Worm (Caenorhabditis elegans) whole organism, L4 larva: ENCODE data around the gene F36G9.15.

Source experiments
- F37D6.2 ChIP-seq: sonication (generic microtip); optimal IDR thresholded peaks from 2 replicates; lab custom pipeline; 2016; ENCODE audit warnings: mild to moderate bottlenecking, missing genetic modification characterization, missing compliant biosample characterization
- F44E2.7 ChIP-seq: fragments of 200-800 bp; sonication (Bioruptor generic); IDR thresholded peaks from 2 replicates; pipeline ENCODE4 v2.1.2; 2022; ENCODE audit warnings: missing genetic modification characterization, missing compliant biosample characterization
- T26A8.4 ChIP-seq: fragments of 200-800 bp; sonication (Bioruptor generic); IDR thresholded peaks from 2 replicates; pipeline ENCODE4 v1.3.6; 2022; ENCODE audit warnings: missing genetic modification characterization, missing compliant biosample characterization
- ZK546.5 ChIP-seq, 2 experiments: sonication (generic microtip); optimal IDR thresholded peaks; 2 replicates each; lab custom pipeline; 2017; ENCODE audit warnings: missing biosample characterization in 2 of 2, missing genetic modification characterization in 2 of 2
- aha-1 ChIP-seq: fragments of 150-350 bp; peaks from one replicate; lab custom pipeline; 2014; ENCODE audit warnings: missing biosample characterization, missing genetic modification characterization
- aly-2 ChIP-seq: sonication (generic microtip); optimal IDR thresholded peaks from 2 replicates; lab custom pipeline; 2018; ENCODE audit warnings: missing biosample characterization, missing genetic modification characterization
- ama-1 ChIP-seq: fragments of 150-350 bp; optimal IDR thresholded peaks from 2 replicates; lab custom pipeline; 2014; ENCODE audit warnings: inconsistent platforms, mixed read lengths
- ceh-20 ChIP-seq: fragments of 200-800 bp; sonication (Bioruptor generic); IDR thresholded peaks from 2 replicates; pipeline ENCODE4 v1.3.6; 2022; ENCODE audit warnings: missing genetic modification reagents, missing genetic modification characterization, missing compliant biosample characterization
- ceh-44 ChIP-seq: fragments of 200-800 bp; sonication (Bioruptor generic); IDR thresholded peaks from 2 replicates; pipeline ENCODE4 v1.3.6; 2022; ENCODE audit warnings: missing genetic modification reagents, missing genetic modification characterization, missing compliant biosample characterization
- ceh-62 ChIP-seq: sonication (generic microtip); optimal IDR thresholded peaks from 2 replicates; lab custom pipeline; 2017; ENCODE audit warnings: missing biosample characterization, missing genetic modification characterization
- daf-12 ChIP-seq: fragments of 150-350 bp; optimal IDR thresholded peaks from 2 replicates; lab custom pipeline; 2014; ENCODE audit warnings: missing biosample characterization, missing genetic modification reagents, missing genetic modification characterization
- daf-8 ChIP-seq: fragments of 200-800 bp; sonication (Bioruptor generic); IDR thresholded peaks from 2 replicates; pipeline ENCODE4 v1.3.6; 2022; ENCODE audit warnings: missing genetic modification characterization, missing compliant biosample characterization
- dmd-6 ChIP-seq: fragments of 200-800 bp; sonication (Bioruptor generic); IDR thresholded peaks from 2 replicates; pipeline ENCODE4 v1.3.6; 2022; ENCODE audit warnings: missing genetic modification reagents, missing genetic modification characterization, missing compliant biosample characterization
- dmd-8 ChIP-seq: fragments of 200-800 bp; sonication (Bioruptor generic); IDR thresholded peaks from 2 replicates; pipeline ENCODE4 v1.3.6; 2022; ENCODE audit warnings: missing genetic modification characterization, missing compliant biosample characterization
- fos-1 ChIP-seq: fragments of 150-350 bp; optimal IDR thresholded peaks from 2 replicates; lab custom pipeline; 2014; ENCODE audit warnings: missing biosample characterization, missing genetic modification characterization
- gei-8 ChIP-seq: fragments of 200-800 bp; sonication (Bioruptor generic); optimal IDR thresholded peaks from 2 replicates; lab custom pipeline; 2018; ENCODE audit warnings: mild to moderate bottlenecking, missing genetic modification characterization, missing compliant biosample characterization
- hif-1 ChIP-seq, 2 experiments: sonication (generic microtip); optimal IDR thresholded peaks; 2 replicates each; lab custom pipeline; 2016 to 2017; ENCODE audit warnings: missing compliant biosample characterization in 2 of 2, missing genetic modification characterization in 2 of 2, missing genetic modification reagents in 2 of 2, missing genotype in 2 of 2, mild to moderate bottlenecking in 1 of 2
- jun-1 ChIP-seq: fragments of 150-350 bp; optimal IDR thresholded peaks from 2 replicates; lab custom pipeline; 2014; ENCODE audit warnings: missing biosample characterization, missing genetic modification reagents, missing genetic modification characterization
- lin-15B ChIP-seq: fragments of 150-350 bp; sonication (generic microtip); optimal IDR thresholded peaks from 3 replicates; lab custom pipeline; 2014; ENCODE audit warnings: missing biosample characterization, missing genetic modification characterization
- lin-39 ChIP-seq: fragments of 150-350 bp; optimal IDR thresholded peaks from 2 replicates; lab custom pipeline; 2014; ENCODE audit warnings: missing biosample characterization, missing genetic modification reagents, missing genetic modification characterization
- lsy-2 ChIP-seq, 2 experiments: fragments of 150-350 bp in 1 of 2; sonication (generic microtip) in 1 of 2; optimal IDR thresholded peaks; 2 replicates each; lab custom pipeline; 2014 to 2017; ENCODE audit warnings: missing biosample characterization in 2 of 2, missing genetic modification characterization in 2 of 2
- nhr-102 ChIP-seq: sonication (generic microtip); optimal IDR thresholded peaks from 2 replicates; lab custom pipeline; 2016; ENCODE audit warnings: mild to moderate bottlenecking, missing genetic modification characterization, moderate library complexity, missing compliant biosample characterization
- nhr-25 ChIP-seq: sonication (generic microtip); optimal IDR thresholded peaks from 2 replicates; lab custom pipeline; 2017; ENCODE audit warnings: missing genetic modification characterization, mild to moderate bottlenecking, missing compliant biosample characterization, antibody characterized with exemption, moderate library complexity, borderline replicate concordance; ENCODE audit not compliant: insufficient read depth
- nhr-42 ChIP-seq: fragments of 200-800 bp; sonication (Bioruptor generic); IDR thresholded peaks from 2 replicates; pipeline ENCODE4 v1.3.6; 2022; ENCODE audit warnings: missing genetic modification characterization, missing compliant biosample characterization
- nhr-48 ChIP-seq: sonication (generic microtip); optimal IDR thresholded peaks from 2 replicates; lab custom pipeline; 2016; ENCODE audit warnings: mild to moderate bottlenecking, missing genetic modification characterization, missing compliant biosample characterization
- nhr-76 ChIP-seq: fragments of 150-350 bp; optimal IDR thresholded peaks from 2 replicates; lab custom pipeline; 2014; ENCODE audit warnings: missing biosample characterization, missing genetic modification characterization
- php-3 ChIP-seq: fragments of 200-800 bp; sonication (Bioruptor generic); IDR thresholded peaks from 2 replicates; pipeline ENCODE4 v1.3.6; 2022; ENCODE audit warnings: missing genetic modification reagents, missing genetic modification characterization, missing compliant biosample characterization
- rbr-2 ChIP-seq: sonication (generic microtip); optimal IDR thresholded peaks from 2 replicates; lab custom pipeline; 2016; ENCODE audit warnings: missing genotype, missing genetic modification characterization, missing compliant biosample characterization
- snpc-1.2 ChIP-seq: fragments of 200-800 bp; sonication (Bioruptor generic); IDR thresholded peaks from 2 replicates; pipeline ENCODE4 v1.3.6; 2022; ENCODE audit warnings: missing genetic modification reagents, missing genetic modification characterization, missing compliant biosample characterization
- spr-1 ChIP-seq: sonication (generic microtip); optimal IDR thresholded peaks from 2 replicates; lab custom pipeline; 2016; ENCODE audit warnings: mild to moderate bottlenecking, missing genetic modification characterization, missing compliant biosample characterization
- tag-97 ChIP-seq: fragments of 200-800 bp; sonication (Bioruptor generic); IDR thresholded peaks from 2 replicates; pipeline ENCODE4 v1.3.6; 2022; ENCODE audit warnings: missing genetic modification characterization, missing compliant biosample characterization
- unc-130 ChIP-seq: sonication (generic microtip); optimal IDR thresholded peaks from 2 replicates; lab custom pipeline; 2016; ENCODE audit warnings: missing genetic modification reagents, missing genetic modification characterization, missing compliant biosample characterization
- unc-62 ChIP-seq, 3 experiments: fragments of 150-350 bp in 1 of 3; sonication (generic microtip); optimal IDR thresholded peaks in 2 of 3; peaks in 1 of 3; 1 replicate in 1 of 3; 2 replicates in 2 of 3; lab custom pipeline; 2014 to 2017; ENCODE audit warnings: missing biosample characterization in 3 of 3, missing genetic modification characterization in 3 of 3, missing genetic modification reagents in 3 of 3, missing genotype in 1 of 3
- zag-1 ChIP-seq: fragments of 150-350 bp; optimal IDR thresholded peaks from 2 replicates; lab custom pipeline; 2014; ENCODE audit warnings: missing biosample characterization, missing genetic modification characterization
- zfp-2 ChIP-seq: sonication (generic microtip); optimal IDR thresholded peaks from 2 replicates; lab custom pipeline; 2016; ENCODE audit warnings: mild to moderate bottlenecking, missing genetic modification characterization, missing compliant biosample characterization
- ztf-11 ChIP-seq: fragments of 150-350 bp; optimal IDR thresholded peaks from 2 replicates; lab custom pipeline; 2014; ENCODE audit warnings: missing biosample characterization, missing genetic modification characterization

Gene F36G9.15

DNA sequence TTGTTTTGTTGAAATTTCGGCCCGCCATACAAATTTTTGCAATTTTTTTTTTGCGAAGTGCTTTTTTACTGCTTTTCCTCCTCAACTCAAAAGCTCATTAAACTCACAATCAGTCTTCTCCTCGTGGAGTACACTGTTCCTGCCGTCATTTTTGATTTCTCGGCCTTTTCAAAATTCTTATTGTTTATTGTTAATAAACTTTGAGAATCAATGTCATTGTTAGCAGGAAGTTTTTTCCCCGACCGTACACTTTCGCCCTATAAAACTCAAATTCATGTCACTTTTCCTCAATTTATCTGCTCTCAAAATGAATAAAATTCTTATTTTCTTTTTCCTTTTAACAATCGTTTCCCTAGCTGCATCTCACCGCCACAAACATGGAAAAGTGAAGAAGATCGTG lies 12.1 kb downstream of the F36G9.15 start, which contains the start of gene clec-232 (continued):
- no peak for TF ChIP-seq hif-1 (tag; optimal IDR thresholded peaks at IDR 0.05; lab: Kevin White, UChicago)
- no peak for TF ChIP-seq ZK546.5 (tag; optimal IDR thresholded peaks at IDR 0.05; lab: Kevin White, UChicago)

DNA sequence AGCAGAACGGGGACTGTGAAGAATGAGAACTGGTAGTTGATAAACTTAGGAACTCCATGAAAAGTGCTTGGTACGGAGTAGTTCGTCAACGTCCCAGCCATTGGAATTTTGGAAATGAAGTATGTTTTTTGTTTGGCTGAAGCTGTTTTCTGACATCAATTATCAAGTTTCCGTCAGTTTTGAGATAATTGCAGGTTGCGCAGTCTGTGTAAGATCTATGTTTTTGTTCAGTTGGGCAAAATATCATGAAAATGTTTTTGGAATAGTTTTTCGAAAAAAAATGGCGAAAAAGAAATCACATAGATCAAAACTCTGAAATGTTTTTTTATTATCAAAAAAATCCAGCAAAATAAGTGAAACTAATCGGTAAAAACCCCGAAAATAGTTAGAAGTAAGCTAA lies 13.1 kb downstream of the F36G9.15 start, which contains the start of gene sru-22:
sru-22 (minus strand) TSS at position 101 of the 400 bp plus-strand sequence.
- no peak for TF ChIP-seq aly-2
- peak; percentile 4 for TF ChIP-seq aha-1

DNA sequence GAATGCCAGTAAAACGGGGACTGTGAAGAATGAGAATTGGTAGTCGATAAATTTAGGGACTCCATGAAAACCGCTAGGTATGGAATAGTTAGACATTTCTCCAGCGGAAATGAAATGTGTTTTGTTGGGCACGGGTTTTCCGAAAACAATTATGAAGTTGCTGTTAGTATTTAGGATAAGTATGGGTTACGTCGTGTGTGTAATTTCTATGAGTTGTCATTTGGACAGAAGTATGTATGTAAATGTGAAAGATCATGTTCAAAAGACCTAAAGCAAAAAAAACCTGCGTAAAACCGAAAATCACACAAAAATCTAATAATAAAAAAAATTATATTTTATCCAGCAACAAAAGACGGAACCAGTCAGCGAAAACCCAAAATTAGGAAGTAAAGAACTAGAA lies 15.5 kb downstream of the F36G9.15 start, which contains the start of gene sru-23:
sru-23 (minus strand) TSS at position 101 of the 400 bp plus-strand sequence.
- TF ChIP-seq daf-8 (GFP tag; lab: Robert Waterston, UW): no peak
- no peak for TF ChIP-seq fos-1 (tag; lab: Kevin White, UChicago)
- TF ChIP-seq tag-97 (GFP tag; lab: Robert Waterston, UW): no peak
- TF ChIP-seq lsy-2 (tag; optimal IDR thresholded peaks at IDR 0.05; lab: Kevin White, UChicago): no peak
- no peak for TF ChIP-seq hif-1 (tag; optimal IDR thresholded peaks at IDR 0.05; lab: Kevin White, UChicago)
- no peak for TF ChIP-seq daf-12
- TF ChIP-seq ceh-20: no peak
- TF ChIP-seq dmd-8: no peak
- no peak for TF ChIP-seq gei-8 (GFP tag; lab: Kevin White, UChicago)
- no peak for TF ChIP-seq nhr-76 (tag; lab: Kevin White, UChicago)

DNA sequence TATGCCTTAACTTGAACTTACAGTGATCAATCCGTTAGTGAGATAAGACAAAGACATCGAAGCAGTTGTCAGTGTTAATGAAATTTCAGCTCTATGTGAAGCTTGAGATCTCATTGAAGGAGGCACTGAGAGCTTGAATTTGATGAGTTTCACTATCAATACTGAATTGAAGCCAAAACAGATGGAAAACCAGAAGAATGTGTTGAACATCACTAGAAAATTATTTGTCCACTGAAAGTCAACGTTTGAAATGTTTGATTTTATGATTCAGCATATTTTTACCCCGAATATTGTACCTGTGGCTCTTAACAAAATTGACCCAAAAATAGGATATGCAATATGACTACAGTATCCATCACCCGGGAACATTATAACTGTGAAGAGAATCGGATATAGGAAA lies 17.2 kb downstream of the F36G9.15 start:
- TF ChIP-seq ceh-44 (GFP tag; lab: Robert Waterston, UW) (no peak), unc-62 (GFP tag; optimal IDR thresholded peaks at IDR 0.05 in 1 of 2; lab: Kevin White, UChicago) (peak in 1 of 2 experiments; percentile 97), unc-62 (tag; optimal IDR thresholded peaks at IDR 0.05; lab: Kevin White, UChicago) (no peak), ama-1 (lab: Kevin White, UChicago) (no peak), snpc-1.2 (GFP tag; lab: Robert Waterston, UW) (no peak), zfp-2 (no peak), zag-1 (tag; lab: Kevin White, UChicago) (no peak), F44E2.7 (GFP tag; lab: Robert Waterston, UW) (no peak), aly-2 (no peak)

DNA sequence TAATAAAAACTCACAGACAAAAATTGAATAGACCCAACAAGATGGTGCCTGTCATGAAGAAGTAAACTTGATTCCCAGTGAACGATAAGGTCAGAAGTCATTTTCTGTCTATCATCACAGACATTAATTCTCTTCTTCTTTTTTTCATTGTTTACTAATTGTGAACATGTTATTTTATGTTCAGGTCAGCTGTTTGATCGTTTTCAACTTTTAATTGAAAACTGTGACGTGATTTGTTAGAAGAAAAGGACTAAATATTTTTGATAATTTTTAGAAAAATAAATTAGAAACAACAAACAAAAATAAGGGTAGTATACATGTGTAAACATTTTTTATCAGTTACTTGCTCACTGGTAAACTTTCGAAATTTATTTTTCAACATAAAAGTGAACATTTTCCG lies 18.3 kb downstream of the F36G9.15 start, which contains the start of gene F36G9.7:
F36G9.7 (minus strand) TSS at position 101 of the 400 bp plus-strand sequence.
- TF ChIP-seq lsy-2 (tag; optimal IDR thresholded peaks at IDR 0.05; lab: Kevin White, UChicago) (no peak), php-3 (no peak), rbr-2 (tag; lab: Kevin White, UChicago) (no peak), lin-15B (tag; lab: Kevin White, UChicago) (no peak), ZK546.5 (tag; optimal IDR thresholded peaks at IDR 0.05; lab: Kevin White, UChicago) (no peak), lin-39 (tag; lab: Kevin White, UChicago) (no peak), dmd-6 (GFP tag; lab: Robert Waterston, UW) (no peak), nhr-102 (no peak), T26A8.4 (GFP tag; lab: Robert Waterston, UW) (no peak), ztf-11 (tag; lab: Kevin White, UChicago) (no peak), daf-8 (GFP tag; lab: Robert Waterston, UW) (no peak), ceh-62 (tag; lab: Kevin White, UChicago) (no peak), jun-1 (tag; lab: Kevin White, UChicago) (no peak), unc-130 (GFP tag; lab: Kevin White, UChicago) (no peak), hif-1 (tag; optimal IDR thresholded peaks at IDR 0.05; lab: Kevin White, UChicago) (no peak), spr-1 (tag; lab: Kevin White, UChicago) (no peak), nhr-48 (tag; lab: Kevin White, UChicago) (no peak), nhr-25 (tag; lab: Kevin White, UChicago) (no peak), F37D6.2 (tag; lab: Kevin White, UChicago) (no peak), nhr-42 (GFP tag; lab: Robert Waterston, UW) (no peak)
